Worm (Caenorhabditis elegans) whole organism, L4 larva: Measurements from ENCODE around the gene C50E3.11.

Source experiments
- aha-1 ChIP-seq: fragments of 150-350 bp; peaks from one replicate; lab custom pipeline; 2014; ENCODE audit warnings: missing biosample characterization, missing genetic modification characterization
- lin-15B ChIP-seq: fragments of 150-350 bp; sonication (generic microtip); optimal IDR thresholded peaks from 3 replicates; lab custom pipeline; 2014; ENCODE audit warnings: missing biosample characterization, missing genetic modification characterization
- sdz-12 ChIP-seq: fragments of 200-800 bp; sonication (Bioruptor generic); optimal IDR thresholded peaks from 2 replicates; lab custom pipeline; 2018; ENCODE audit warnings: mild to moderate bottlenecking, missing genetic modification characterization, missing compliant biosample characterization
- unc-62 ChIP-seq, 3 experiments: fragments of 150-350 bp in 1 of 3; sonication (generic microtip); optimal IDR thresholded peaks in 2 of 3; peaks in 1 of 3; 1 replicate in 1 of 3; 2 replicates in 2 of 3; lab custom pipeline; 2014 to 2017; ENCODE audit warnings: missing biosample characterization in 3 of 3, missing genetic modification characterization in 3 of 3, missing genetic modification reagents in 3 of 3, missing genotype in 1 of 3

The C50E3.11 gene

DNA sequence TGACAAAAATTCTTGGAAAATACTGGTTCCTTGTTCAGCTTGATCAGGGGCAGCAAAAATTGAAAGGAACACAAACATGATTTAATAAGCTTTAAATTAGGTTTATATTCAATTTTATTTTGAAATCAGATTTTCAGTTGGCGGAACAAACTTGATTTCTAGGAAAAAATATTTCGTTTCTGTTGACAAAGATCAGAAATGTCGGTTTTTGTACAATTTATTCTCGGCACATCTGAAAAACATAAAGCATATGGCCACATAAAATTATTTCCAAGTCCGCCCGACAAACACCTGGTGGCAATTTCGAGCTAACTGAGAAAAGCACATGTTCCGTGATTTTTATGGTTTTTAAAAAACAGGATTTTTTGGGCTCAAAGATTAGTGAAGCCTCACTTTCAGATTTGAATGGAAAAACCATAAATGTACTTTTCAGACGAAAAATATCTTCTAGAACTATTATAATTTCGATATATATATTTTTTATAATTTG, 49.4 kb downstream of the C50E3.11 start, which contains the start of gene ttr-10:
TSS of gene ttr-10 (minus strand) at position 51 of the 490 bp plus-strand sequence.
- TF ChIP-seq aha-1 (tag; lab: Kevin White, UChicago) = peak; percentile 1
- TF ChIP-seq sdz-12 (GFP tag; lab: Kevin White, UChicago) = no peak
- TF ChIP-seq unc-62 (GFP tag; optimal IDR thresholded peaks at IDR 0.05 in 1 of 2; lab: Kevin White, UChicago) = peak in 1 of 2 experiments; percentile 95
- TF ChIP-seq unc-62 (tag; optimal IDR thresholded peaks at IDR 0.05; lab: Kevin White, UChicago) = no peak
- no peak for TF ChIP-seq lin-15B (tag; lab: Kevin White, UChicago)
